Worm (Caenorhabditis elegans): ENCODE data around the gene sre-3.

DNA sequence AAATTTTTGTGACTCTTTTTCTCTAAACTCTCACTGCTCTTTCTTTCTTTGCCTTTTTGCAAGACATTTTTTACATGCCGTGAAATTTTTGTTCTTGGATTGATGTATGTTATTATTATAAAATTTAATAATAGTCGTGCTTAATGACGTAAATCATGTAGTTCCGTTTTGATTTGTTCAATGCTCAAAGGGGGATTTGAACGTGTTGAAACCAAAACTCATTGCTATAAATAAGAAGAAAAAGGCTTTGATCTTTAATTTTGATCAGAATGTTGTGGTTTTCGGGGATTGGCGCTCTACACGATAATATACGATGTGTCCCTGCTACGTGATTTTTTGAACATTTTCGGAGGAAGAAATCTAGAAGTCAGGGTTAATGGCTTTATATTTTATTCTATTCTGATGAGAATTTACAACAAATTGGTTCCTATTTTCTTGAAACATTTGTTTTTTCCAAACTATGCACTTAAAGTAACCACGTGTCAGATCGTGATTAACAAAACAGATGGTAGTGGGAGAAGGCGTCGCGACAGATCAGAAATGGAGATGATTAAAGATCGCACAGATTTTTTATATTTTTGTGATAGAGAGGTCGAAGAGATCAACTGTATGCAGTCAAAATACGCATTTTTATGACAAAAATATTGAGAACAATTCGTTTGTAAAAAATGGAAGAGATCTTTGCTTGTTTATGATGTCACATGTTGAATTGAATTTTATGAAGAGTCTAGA is 43.8 kb upstream of the sre-3 start:
- TF ChIP-seq fkh-10 (GFP tag; optimal IDR thresholded peaks at IDR 0.05), result no peak
- no peak for TF ChIP-seq dpl-1 (GFP tag; optimal IDR thresholded peaks at IDR 0.05)
- TF ChIP-seq nhr-76 (tag; optimal IDR thresholded peaks at IDR 0.05), result no peak
- no peak for TF ChIP-seq ztf-11 (tag; optimal IDR thresholded peaks at IDR 0.05)
- no peak for TF ChIP-seq nhr-77 (tag; optimal IDR thresholded peaks at IDR 0.05)
- no peak for TF ChIP-seq lin-15B (tag; optimal IDR thresholded peaks at IDR 0.05)
- TF ChIP-seq vab-15 (tag; optimal IDR thresholded peaks at IDR 0.05), result no peak
- peak in 1 of 2 experiments; percentile 16 for TF ChIP-seq mdl-1 (tag; optimal IDR thresholded peaks at IDR 0.05)
- TF ChIP-seq nhr-11 (tag; optimal IDR thresholded peaks at IDR 0.05), result no peak

Data from whole organism, L1 larva.